Worm (Caenorhabditis elegans): Measurements from ENCODE around the gene pir-2.

- TF ChIP-seq T22C8.4 (GFP tag; IDR thresholded peaks at IDR 0.05) (no peak), ref-1 (GFP tag; conservative IDR thresholded peaks at IDR 0.05) (no peak), tab-1 (GFP tag; IDR thresholded peaks at IDR 0.05) (no peak), flt-1 (GFP tag; IDR thresholded peaks at IDR 0.05) (no peak), cog-1 (tag; optimal IDR thresholded peaks at IDR 0.05) (no peak), ztf-23 (GFP tag; IDR thresholded peaks at IDR 0.05) (peak; percentile 47; the same call in 1 of the 2 replicates), ztf-29 (GFP tag; IDR thresholded peaks at IDR 0.05) (no peak), klf-2 (GFP tag; conservative IDR thresholded peaks at IDR 0.05) (no peak), med-1 (GFP tag; optimal IDR thresholded peaks at IDR 0.05; ENCODE audit: insufficient read depth) (no peak)
These were observed 36.8 kb downstream of the pir-2 start, which contains the start of gene T26G10.1 for ce11 chrIII:9406600-9406999.
